Worm (Caenorhabditis elegans) whole organism, L4 larva: ENCODE measurements around the gene Y105C5A.10.

Experiments
- F26F4.8 ChIP-seq: fragments of 200-800 bp; sonication (Bioruptor generic); conservative IDR thresholded peaks from 2 replicates; pipeline ENCODE4 v1.3.6; 2022; ENCODE audit warnings: missing genetic modification characterization, missing compliant biosample characterization
- F49E8.2 ChIP-seq: sonication (generic microtip); optimal IDR thresholded peaks from 2 replicates; lab custom pipeline; 2016; ENCODE audit warnings: missing compliant biosample characterization, mild to moderate bottlenecking, missing genetic modification characterization, borderline replicate concordance
- Y48G9A.11 ChIP-seq: fragments of 200-800 bp; sonication (Bioruptor generic); IDR thresholded peaks from 2 replicates; pipeline ENCODE4 v1.3.6; 2022; ENCODE audit warnings: missing genetic modification reagents, missing genetic modification characterization, missing compliant biosample characterization
- Y75B8A.6 ChIP-seq: fragments of 200-800 bp; sonication (Bioruptor generic); IDR thresholded peaks from 2 replicates; pipeline ENCODE4 v1.3.6; 2022; ENCODE audit warnings: missing genetic modification reagents, missing genetic modification characterization, missing compliant biosample characterization
- aha-1 ChIP-seq: fragments of 150-350 bp; peaks from one replicate; lab custom pipeline; 2014; ENCODE audit warnings: missing biosample characterization, missing genetic modification characterization
- aly-2 ChIP-seq: sonication (generic microtip); optimal IDR thresholded peaks from 2 replicates; lab custom pipeline; 2018; ENCODE audit warnings: missing biosample characterization, missing genetic modification characterization
- attf-4 ChIP-seq: sonication (generic microtip); optimal IDR thresholded peaks from 3 replicates; lab custom pipeline; 2017; ENCODE audit warnings: missing biosample characterization, missing genetic modification characterization
- ceh-62 ChIP-seq: sonication (generic microtip); optimal IDR thresholded peaks from 2 replicates; lab custom pipeline; 2017; ENCODE audit warnings: missing biosample characterization, missing genetic modification characterization
- ces-1 ChIP-seq: fragments of 150-350 bp; sonication (generic microtip); optimal IDR thresholded peaks from 4 replicates; lab custom pipeline; 2014; ENCODE audit warnings: missing biosample characterization, missing genetic modification reagents, missing genetic modification characterization
- daf-12 ChIP-seq: fragments of 150-350 bp; optimal IDR thresholded peaks from 2 replicates; lab custom pipeline; 2014; ENCODE audit warnings: missing biosample characterization, missing genetic modification reagents, missing genetic modification characterization
- daf-19 ChIP-seq: fragments of 200-800 bp; sonication (Bioruptor generic); conservative IDR thresholded peaks from 2 replicates; pipeline ENCODE4 v1.3.6; 2022; ENCODE audit warnings: missing genetic modification characterization, missing compliant biosample characterization
- dmd-6 ChIP-seq: fragments of 200-800 bp; sonication (Bioruptor generic); IDR thresholded peaks from 2 replicates; pipeline ENCODE4 v1.3.6; 2022; ENCODE audit warnings: missing genetic modification reagents, missing genetic modification characterization, missing compliant biosample characterization
- dmd-8 ChIP-seq: fragments of 200-800 bp; sonication (Bioruptor generic); IDR thresholded peaks from 2 replicates; pipeline ENCODE4 v1.3.6; 2022; ENCODE audit warnings: missing genetic modification characterization, missing compliant biosample characterization
- duxl-1 ChIP-seq: sonication (generic microtip); optimal IDR thresholded peaks from 2 replicates; lab custom pipeline; 2016; ENCODE audit warnings: mild to moderate bottlenecking, missing genetic modification characterization, moderate library complexity, missing compliant biosample characterization; ENCODE audit not compliant: poor library complexity
- fkh-10 ChIP-seq: fragments of 150-350 bp; optimal IDR thresholded peaks from 2 replicates; lab custom pipeline; 2014; ENCODE audit warnings: missing biosample characterization, missing genetic modification reagents, missing genetic modification characterization
- fos-1 ChIP-seq: fragments of 150-350 bp; optimal IDR thresholded peaks from 2 replicates; lab custom pipeline; 2014; ENCODE audit warnings: missing biosample characterization, missing genetic modification characterization
- gei-8 ChIP-seq: fragments of 200-800 bp; sonication (Bioruptor generic); optimal IDR thresholded peaks from 2 replicates; lab custom pipeline; 2018; ENCODE audit warnings: mild to moderate bottlenecking, missing genetic modification characterization, missing compliant biosample characterization
- hlh-11 ChIP-seq: fragments of 200-800 bp; sonication (Bioruptor generic); optimal IDR thresholded peaks from 2 replicates; lab custom pipeline; 2018; ENCODE audit warnings: mild to moderate bottlenecking, missing genetic modification characterization, missing compliant biosample characterization
- hlh-30 ChIP-seq: sonication (generic microtip); optimal IDR thresholded peaks from 2 replicates; lab custom pipeline; 2017; ENCODE audit warnings: antibody characterized with exemption, mild to moderate bottlenecking, missing genetic modification characterization, missing compliant biosample characterization; ENCODE audit not compliant: insufficient read depth
- hmg-1.1 ChIP-seq: fragments of 200-800 bp; sonication (Bioruptor generic); IDR thresholded peaks from 2 replicates; pipeline ENCODE4 v1.3.6; 2022; ENCODE audit warnings: missing genetic modification reagents, missing genetic modification characterization, missing compliant biosample characterization
- jun-1 ChIP-seq: fragments of 150-350 bp; optimal IDR thresholded peaks from 2 replicates; lab custom pipeline; 2014; ENCODE audit warnings: missing biosample characterization, missing genetic modification reagents, missing genetic modification characterization
- lin-13 ChIP-seq: fragments of 150-350 bp; optimal IDR thresholded peaks from 2 replicates; lab custom pipeline; 2014; ENCODE audit warnings: missing biosample characterization, missing genetic modification reagents, missing genetic modification characterization
- lin-29 ChIP-seq: fragments of 200-800 bp; sonication (Bioruptor generic); IDR thresholded peaks from 2 replicates; pipeline ENCODE4 v1.3.6; 2022; ENCODE audit warnings: missing genetic modification reagents, missing genetic modification characterization, missing compliant biosample characterization
- lin-38 ChIP-seq: fragments of 200-800 bp; sonication (Bioruptor generic); IDR thresholded peaks from 2 replicates; pipeline ENCODE4 v1.3.6; 2022; ENCODE audit warnings: missing genetic modification reagents, missing genetic modification characterization, missing compliant biosample characterization
- lin-39 ChIP-seq: fragments of 150-350 bp; optimal IDR thresholded peaks from 2 replicates; lab custom pipeline; 2014; ENCODE audit warnings: missing biosample characterization, missing genetic modification reagents, missing genetic modification characterization
- lsy-2 ChIP-seq, 2 experiments: fragments of 150-350 bp in 1 of 2; sonication (generic microtip) in 1 of 2; optimal IDR thresholded peaks; 2 replicates each; lab custom pipeline; 2014 to 2017; ENCODE audit warnings: missing biosample characterization in 2 of 2, missing genetic modification characterization in 2 of 2
- madf-5 ChIP-seq, 2 experiments: fragments of 200-800 bp; sonication (Bioruptor generic); IDR thresholded peaks; 2 replicates each; pipeline ENCODE4 v1.3.6; 2022; ENCODE audit warnings: missing compliant biosample characterization in 2 of 2, missing genetic modification characterization in 2 of 2
- mdl-1 ChIP-seq, 2 experiments: fragments of 150-350 bp in 1 of 2; sonication (generic microtip) in 1 of 2; optimal IDR thresholded peaks; 2 replicates each; lab custom pipeline; 2014 to 2017; ENCODE audit warnings: missing biosample characterization in 2 of 2, missing genetic modification characterization in 2 of 2
- mdt-29 ChIP-seq: fragments of 200-800 bp; sonication (Bioruptor generic); IDR thresholded peaks from 2 replicates; pipeline ENCODE4 v1.3.6; 2022; ENCODE audit warnings: missing genetic modification reagents, missing genetic modification characterization, missing compliant biosample characterization
- mep-1 ChIP-seq: fragments of 150-350 bp; sonication (generic microtip); optimal IDR thresholded peaks from 3 replicates; lab custom pipeline; 2014; ENCODE audit warnings: missing biosample characterization, missing genetic modification characterization
- nhr-10 ChIP-seq: fragments of 150-350 bp; optimal IDR thresholded peaks from 2 replicates; lab custom pipeline; 2014; ENCODE audit warnings: missing biosample characterization, missing genetic modification characterization
- nhr-11 ChIP-seq: fragments of 150-350 bp; optimal IDR thresholded peaks from 2 replicates; lab custom pipeline; 2014; ENCODE audit warnings: missing biosample characterization, missing genetic modification characterization
- nhr-28 ChIP-seq: fragments of 150-350 bp; optimal IDR thresholded peaks from 2 replicates; lab custom pipeline; 2014; ENCODE audit warnings: missing biosample characterization, missing genetic modification characterization
- nhr-48 ChIP-seq: sonication (generic microtip); optimal IDR thresholded peaks from 2 replicates; lab custom pipeline; 2016; ENCODE audit warnings: mild to moderate bottlenecking, missing genetic modification characterization, missing compliant biosample characterization
- nhr-6 ChIP-seq: fragments of 150-350 bp; optimal IDR thresholded peaks from 2 replicates; lab custom pipeline; 2014; ENCODE audit warnings: missing biosample characterization, missing genetic modification characterization
- pha-4 ChIP-seq, 2 experiments: fragments of 150-350 bp in 1 of 2; fragments of 200-800 bp in 1 of 2; sonication (Bioruptor generic) in 1 of 2; IDR thresholded peaks in 1 of 2; optimal IDR thresholded peaks in 1 of 2; 2 replicates each; pipeline versions ENCODE4 v1.3.6 to Lab custom; 2014 to 2022; ENCODE audit warnings: missing genetic modification characterization in 2 of 2, missing genetic modification reagents in 2 of 2, missing biosample characterization in 1 of 2, missing compliant biosample characterization in 1 of 2
- snpc-1.2 ChIP-seq: fragments of 200-800 bp; sonication (Bioruptor generic); IDR thresholded peaks from 2 replicates; pipeline ENCODE4 v1.3.6; 2022; ENCODE audit warnings: missing genetic modification reagents, missing genetic modification characterization, missing compliant biosample characterization
- tag-97 ChIP-seq: fragments of 200-800 bp; sonication (Bioruptor generic); IDR thresholded peaks from 2 replicates; pipeline ENCODE4 v1.3.6; 2022; ENCODE audit warnings: missing genetic modification characterization, missing compliant biosample characterization
- tra-1 ChIP-seq: fragments of 200-800 bp; sonication (Bioruptor generic); IDR thresholded peaks from 2 replicates; pipeline ENCODE4 v1.3.6; 2022; ENCODE audit warnings: missing genetic modification reagents, missing genetic modification characterization, missing compliant biosample characterization
- unc-62 ChIP-seq, 3 experiments: fragments of 150-350 bp in 1 of 3; sonication (generic microtip); optimal IDR thresholded peaks in 2 of 3; peaks in 1 of 3; 1 replicate in 1 of 3; 2 replicates in 2 of 3; lab custom pipeline; 2014 to 2017; ENCODE audit warnings: missing biosample characterization in 3 of 3, missing genetic modification characterization in 3 of 3, missing genetic modification reagents in 3 of 3, missing genotype in 1 of 3
- zfp-3 ChIP-seq: fragments of 200-800 bp; sonication (Bioruptor generic); conservative IDR thresholded peaks from 2 replicates; pipeline ENCODE4 v1.3.6; 2022; ENCODE audit warnings: missing genetic modification reagents, missing genetic modification characterization, missing compliant biosample characterization
- ztf-11 ChIP-seq: fragments of 150-350 bp; optimal IDR thresholded peaks from 2 replicates; lab custom pipeline; 2014; ENCODE audit warnings: missing biosample characterization, missing genetic modification characterization

The Y105C5A.10 gene

DNA sequence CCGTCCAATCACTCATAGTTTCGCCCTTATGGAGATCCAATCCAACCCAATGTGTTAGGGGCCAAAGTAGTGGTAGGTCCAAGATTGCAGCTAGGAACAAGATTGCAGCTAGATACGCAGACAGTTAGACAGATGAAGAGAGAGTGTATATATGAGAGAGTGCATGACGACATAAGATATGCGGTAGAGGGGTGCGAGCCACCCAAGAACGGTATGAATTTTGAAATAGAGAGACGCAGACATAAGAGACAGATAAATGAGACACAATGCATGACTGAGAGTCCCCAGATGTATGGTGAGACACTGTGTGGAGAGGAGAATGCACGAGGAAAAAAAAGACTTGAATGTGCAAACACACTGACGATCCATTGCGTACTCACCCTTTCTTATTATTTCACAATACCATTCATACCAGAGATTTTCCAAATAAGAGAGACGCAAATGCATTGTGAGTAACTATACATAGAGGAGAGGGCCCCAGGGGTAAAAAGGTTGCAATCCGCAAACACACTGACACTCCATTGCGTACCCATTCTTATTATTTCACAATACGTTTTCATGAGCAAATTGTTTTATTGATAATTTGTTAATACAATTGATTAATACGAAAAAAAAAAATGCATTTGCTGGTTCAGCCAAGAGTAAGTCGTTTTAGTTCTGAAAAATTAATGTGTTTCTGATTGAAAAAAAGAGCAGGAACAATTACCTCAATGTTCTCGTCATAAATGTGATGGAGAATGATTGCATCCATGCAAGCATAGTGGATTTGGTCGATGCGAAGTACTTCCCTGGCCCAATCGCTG is 11.1 kb downstream of the Y105C5A.10 start, which contains the start of the genes Y105C5A.1268 and Y105C5A.1272 (continued):
- peak; percentile 81; the same call in 1 of the 2 replicates for TF ChIP-seq daf-19 (GFP tag; lab: Robert Waterston, UW)
- peak; percentile 94 for TF ChIP-seq duxl-1 (tag; lab: Kevin White, UChicago)
- peak; percentile 88 for TF ChIP-seq hlh-11 (tag; lab: Kevin White, UChicago)
- TF ChIP-seq nhr-6, result peak; percentile 82
- TF ChIP-seq ces-1 (GFP tag; lab: Kevin White, UChicago), result peak; percentile 55
- TF ChIP-seq lin-38 (GFP tag; lab: Robert Waterston, UW), result peak; percentile 79
- TF ChIP-seq nhr-11 (tag; lab: Kevin White, UChicago), result peak; percentile 38
- peak; percentile 9 for TF ChIP-seq nhr-10 (tag; lab: Kevin White, UChicago)
- TF ChIP-seq mep-1 (tag; lab: Kevin White, UChicago), result peak; percentile 86
- peak; percentile 54; the same call in 1 of the 2 replicates for TF ChIP-seq lin-29 (GFP tag; lab: Robert Waterston, UW)
- TF ChIP-seq jun-1, result peak; percentile 64
- TF ChIP-seq mdl-1 (tag; optimal IDR thresholded peaks at IDR 0.05; lab: Kevin White, UChicago), result peak; percentile 47 to 74
- peak; percentile 19 for TF ChIP-seq gei-8
- peak; percentile 81 for TF ChIP-seq dmd-6
- TF ChIP-seq zfp-3 (GFP tag; lab: Robert Waterston, UW), result 0 out of 2 replicates have a peak, but pooled peaks have one; percentile 51
- peak; percentile 57 for TF ChIP-seq lin-13 (GFP tag; lab: Kevin White, UChicago)
- peak; percentile 83 to 92 for TF ChIP-seq lsy-2 (tag; optimal IDR thresholded peaks at IDR 0.05; lab: Kevin White, UChicago)

DNA sequence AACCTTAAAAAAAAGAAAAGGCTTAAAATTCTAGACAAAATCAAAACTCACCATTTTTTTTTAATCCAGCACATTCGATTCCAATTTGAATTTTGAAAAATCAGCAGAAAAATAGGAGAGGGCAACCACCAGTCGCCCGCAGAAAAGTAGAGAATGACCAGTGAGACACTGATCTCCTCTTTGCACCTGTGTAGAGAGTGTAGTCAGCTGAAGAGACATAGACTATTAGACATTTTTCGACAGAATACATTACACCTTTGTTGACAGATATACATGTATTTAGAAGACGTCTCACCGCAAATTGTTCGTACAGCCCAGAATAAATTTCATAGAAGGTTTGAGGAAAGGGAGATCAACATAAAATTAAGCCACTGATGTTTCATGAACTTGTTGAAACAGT is 12.7 kb downstream of the Y105C5A.10 start:
- TF ChIP-seq hmg-1.1 (peak; percentile 7; the same call in 1 of the 2 replicates), aly-2 (no peak), duxl-1 (tag; lab: Kevin White, UChicago) (peak; percentile 60)

DNA sequence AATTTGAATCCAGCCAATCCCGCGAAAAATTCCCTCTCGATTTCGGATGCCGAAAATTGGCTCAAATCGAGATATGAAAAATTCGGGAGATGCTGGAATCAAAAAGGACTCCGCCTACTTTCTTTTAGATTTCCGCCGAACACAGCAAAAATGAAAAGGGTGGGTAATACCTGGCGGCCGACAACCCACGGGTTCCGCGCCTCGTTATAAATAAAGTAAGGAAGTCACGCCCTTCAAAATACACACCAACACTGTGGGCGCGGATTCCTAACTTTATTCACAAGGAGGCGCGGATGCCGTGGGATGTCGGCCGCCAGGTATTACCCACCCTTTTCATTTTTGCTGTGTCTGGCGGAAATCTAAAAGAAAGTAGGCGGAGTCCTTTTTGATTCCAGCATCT is 13.7 kb downstream of the Y105C5A.10 start:
- TF ChIP-seq snpc-1.2 (GFP tag; lab: Robert Waterston, UW), result peak; percentile 99
- peak; percentile 70; the same call in 1 of the 2 replicates for TF ChIP-seq mdt-29
- peak; percentile 7 for TF ChIP-seq F49E8.2 (tag; lab: Kevin White, UChicago)
- 0 out of 2 replicates have a peak, but pooled peaks have one; percentile 48 for TF ChIP-seq Y48G9A.11 (GFP tag; lab: Robert Waterston, UW)
- TF ChIP-seq, all 104 proteins: peak for 4; not testable (repeated sequence) for 100

DNA sequence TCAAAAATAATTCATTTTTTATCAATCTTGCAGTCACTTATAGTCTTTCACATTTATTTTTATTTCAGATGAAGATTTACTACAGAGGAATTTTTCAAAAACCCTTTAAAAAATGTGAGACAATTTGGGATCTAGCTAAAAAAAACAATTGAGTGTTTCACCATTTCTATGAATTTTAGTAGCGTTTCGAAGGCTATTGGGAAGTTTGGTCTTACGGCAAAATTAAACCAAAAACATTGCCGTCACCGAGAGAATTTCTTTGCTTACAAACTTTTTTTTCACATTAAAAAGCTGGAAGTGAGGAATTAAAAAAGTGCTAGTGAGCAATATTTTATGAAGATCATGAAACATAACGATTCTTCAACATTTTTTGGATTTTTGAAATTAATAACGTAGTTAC is 22.9 kb downstream of the Y105C5A.10 start:
- peak; percentile 59; the same call in 1 of the 2 replicates for TF ChIP-seq snpc-1.2 (GFP tag; lab: Robert Waterston, UW)
- no peak for TF ChIP-seq nhr-48

DNA sequence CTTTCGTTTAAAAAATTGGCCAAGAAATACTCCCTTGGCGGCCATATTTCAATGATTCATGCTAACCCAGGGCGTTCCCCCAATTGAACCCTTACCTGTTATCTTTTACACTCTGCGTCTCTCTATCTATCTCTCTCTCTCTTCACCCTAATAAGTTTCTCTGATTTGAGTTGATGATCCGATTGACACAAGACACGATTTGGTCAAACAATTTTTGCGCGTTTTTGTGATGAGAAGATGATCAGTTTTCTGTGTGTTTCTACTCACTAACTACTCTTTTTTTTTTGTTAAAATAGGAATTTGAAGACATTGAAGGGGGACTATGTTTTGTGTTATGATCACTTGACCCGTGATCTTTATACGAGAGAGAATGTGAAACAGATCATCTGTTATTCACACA is 37.4 kb downstream of the Y105C5A.10 start:
- no peak for TF ChIP-seq fkh-10 (GFP tag; lab: Kevin White, UChicago)
- no peak for TF ChIP-seq F26F4.8 (GFP tag; lab: Robert Waterston, UW)
- TF ChIP-seq madf-5 (GFP tag; IDR thresholded peaks at IDR 0.05; lab: Robert Waterston, UW), result no peak
- no peak for TF ChIP-seq pha-4 (GFP tag; IDR thresholded peaks at IDR 0.05; lab: Robert Waterston, UW)
- TF ChIP-seq pha-4 (tag; optimal IDR thresholded peaks at IDR 0.05; lab: Kevin White, UChicago), result no peak
- no peak for TF ChIP-seq ztf-11 (tag; lab: Kevin White, UChicago)
- no peak for TF ChIP-seq tra-1 (GFP tag; lab: Robert Waterston, UW)
- no peak for TF ChIP-seq Y75B8A.6 (GFP tag; lab: Robert Waterston, UW)
- TF ChIP-seq unc-62 (GFP tag; optimal IDR thresholded peaks at IDR 0.05 in 1 of 2; lab: Kevin White, UChicago), result peak in 1 of 2 experiments; percentile 45
- TF ChIP-seq unc-62 (tag; optimal IDR thresholded peaks at IDR 0.05; lab: Kevin White, UChicago), result no peak
- TF ChIP-seq ceh-62, result no peak
- no peak for TF ChIP-seq daf-12
- TF ChIP-seq aha-1 (tag; lab: Kevin White, UChicago), result peak; percentile 74
- no peak for TF ChIP-seq lin-39 (tag; lab: Kevin White, UChicago)
- TF ChIP-seq dmd-8 (GFP tag; lab: Robert Waterston, UW), result no peak
- TF ChIP-seq tag-97 (GFP tag; lab: Robert Waterston, UW), result no peak
- no peak for TF ChIP-seq lsy-2 (tag; optimal IDR thresholded peaks at IDR 0.05; lab: Kevin White, UChicago)
- TF ChIP-seq nhr-28, result peak; percentile 67
- no peak for TF ChIP-seq fos-1 (tag; lab: Kevin White, UChicago)
- TF ChIP-seq attf-4 (tag; lab: Kevin White, UChicago), result no peak
- peak; percentile 51 for TF ChIP-seq hlh-30 (tag; lab: Kevin White, UChicago)
